Worm (Caenorhabditis elegans) whole organism, L4 larva: ENCODE data around the gene smg-4.

Experiments
- F10B5.3 ChIP-seq: sonication (generic microtip); optimal IDR thresholded peaks from 2 replicates; lab custom pipeline; 2016; ENCODE audit warnings: mild to moderate bottlenecking, missing genetic modification characterization, missing compliant biosample characterization
- ceh-32 ChIP-seq: sonication (generic microtip); optimal IDR thresholded peaks from 2 replicates; lab custom pipeline; 2016; ENCODE audit warnings: mild to moderate bottlenecking, missing genetic modification characterization, missing compliant biosample characterization; ENCODE audit not compliant: poor library complexity
- lin-15B ChIP-seq: fragments of 150-350 bp; sonication (generic microtip); optimal IDR thresholded peaks from 3 replicates; lab custom pipeline; 2014; ENCODE audit warnings: missing biosample characterization, missing genetic modification characterization
- mdl-1 ChIP-seq, 2 experiments: fragments of 150-350 bp in 1 of 2; sonication (generic microtip) in 1 of 2; optimal IDR thresholded peaks; 2 replicates each; lab custom pipeline; 2014 to 2017; ENCODE audit warnings: missing biosample characterization in 2 of 2, missing genetic modification characterization in 2 of 2
- ztf-11 ChIP-seq: fragments of 150-350 bp; optimal IDR thresholded peaks from 2 replicates; lab custom pipeline; 2014; ENCODE audit warnings: missing biosample characterization, missing genetic modification characterization

DNA sequence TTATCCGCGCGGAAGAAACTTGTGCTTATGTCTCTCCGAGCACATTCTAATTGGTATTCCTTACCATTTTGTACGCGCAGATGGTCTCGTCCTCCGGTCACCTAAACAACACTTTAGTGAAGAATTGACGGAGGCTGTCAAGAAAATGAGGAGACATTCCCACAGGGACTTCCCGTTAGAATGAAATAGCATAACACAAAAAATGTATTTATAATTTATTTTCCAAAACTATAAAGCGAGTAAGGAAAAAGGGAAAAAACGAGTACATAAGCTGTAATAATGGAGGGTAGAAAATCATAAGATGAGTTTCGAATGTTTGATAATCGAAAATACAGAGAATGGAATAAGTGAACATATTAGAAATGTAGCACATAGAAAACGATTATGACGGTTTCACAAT, 1.8 kb downstream of the smg-4 start, which contains the start of gene F46B6.12:
- TF ChIP-seq ztf-11 (no peak), ceh-32 (tag; lab: Kevin White, UChicago) (no peak), lin-15B (tag; lab: Kevin White, UChicago) (no peak), mdl-1 (tag; optimal IDR thresholded peaks at IDR 0.05; lab: Kevin White, UChicago) (no peak), F10B5.3 (tag; lab: Kevin White, UChicago) (no peak)
